Worm (Caenorhabditis elegans) whole organism, L1 larva: Measurements from ENCODE around the gene jip-1.

Source experiments
- aly-2 ChIP-seq: fragments of 150-350 bp; optimal IDR thresholded peaks from 2 replicates; lab custom pipeline; 2014; ENCODE audit warnings: missing biosample characterization, missing genetic modification characterization
- ama-1 ChIP-seq: fragments of 150-350 bp; optimal IDR thresholded peaks from 2 replicates; lab custom pipeline; 2014
- blmp-1 ChIP-seq: fragments of 150-350 bp; optimal IDR thresholded peaks from 2 replicates; lab custom pipeline; 2014; ENCODE audit warnings: missing biosample characterization, missing genetic modification characterization
- ceh-82 ChIP-seq, 3 experiments: fragments of 150-350 bp in 1 of 3; sonication (generic microtip) in 2 of 3; optimal IDR thresholded peaks; 2 replicates each; lab custom pipeline; 2014 to 2017; ENCODE audit warnings: missing biosample characterization in 3 of 3, missing genetic modification characterization in 3 of 3
- ces-1 ChIP-seq: fragments of 150-350 bp; optimal IDR thresholded peaks from 2 replicates; lab custom pipeline; 2014; ENCODE audit warnings: missing biosample characterization, missing genetic modification reagents, missing genetic modification characterization
- efl-1 ChIP-seq, 4 experiments: fragments of 150-350 bp; optimal IDR thresholded peaks in 3 of 4; peaks in 1 of 4; 1 replicate in 1 of 4; 2 replicates in 3 of 4; lab custom pipeline; 2014; ENCODE audit warnings: missing biosample characterization in 2 of 4, missing genetic modification characterization in 2 of 4, missing genetic modification reagents in 2 of 4
- egl-27 ChIP-seq, 2 experiments: fragments of 150-350 bp in 1 of 2; sonication (generic microtip); optimal IDR thresholded peaks; 3 replicates each; lab custom pipeline; 2017 to 2018; ENCODE audit warnings: missing biosample characterization in 2 of 2, missing genetic modification characterization in 2 of 2, missing genetic modification reagents in 2 of 2
- jun-1 ChIP-seq: fragments of 150-350 bp; optimal IDR thresholded peaks from 2 replicates; lab custom pipeline; 2014; ENCODE audit warnings: missing biosample characterization, missing genetic modification reagents, missing genetic modification characterization
- lin-13 ChIP-seq: fragments of 150-350 bp; optimal IDR thresholded peaks from 2 replicates; lab custom pipeline; 2014; ENCODE audit warnings: missing biosample characterization, missing genetic modification reagents, missing genetic modification characterization
- nhr-237 ChIP-seq: fragments of 150-350 bp; optimal IDR thresholded peaks from 2 replicates; lab custom pipeline; 2014; ENCODE audit warnings: missing biosample characterization, missing genetic modification characterization
- nhr-28 ChIP-seq: fragments of 150-350 bp; optimal IDR thresholded peaks from 2 replicates; lab custom pipeline; 2014; ENCODE audit warnings: missing biosample characterization, missing genetic modification characterization
- tlp-1 ChIP-seq: fragments of 150-350 bp; optimal IDR thresholded peaks from 2 replicates; lab custom pipeline; 2014; ENCODE audit warnings: missing biosample characterization, missing genetic modification characterization
- unc-62 ChIP-seq: fragments of 150-350 bp; optimal IDR thresholded peaks from 2 replicates; lab custom pipeline; 2014; ENCODE audit warnings: missing biosample characterization, missing genetic modification reagents, missing genetic modification characterization
- unc-86 ChIP-seq: sonication (generic microtip); optimal IDR thresholded peaks from 2 replicates; lab custom pipeline; 2016; ENCODE audit warnings: missing genetic modification characterization, missing compliant biosample characterization

- peak; percentile 55 for TF ChIP-seq ces-1 (GFP tag; lab: Kevin White, UChicago)
- TF ChIP-seq unc-62 (GFP tag; lab: Kevin White, UChicago): no peak
- peak; percentile 25 to 30 for TF ChIP-seq efl-1 (optimal IDR thresholded peaks at IDR 0.05; lab: Kevin White, UChicago)
- peak in 1 of 2 experiments; percentile 28 for TF ChIP-seq efl-1 (GFP tag; optimal IDR thresholded peaks at IDR 0.05 in 1 of 2; lab: Kevin White, UChicago)
- no peak for TF ChIP-seq nhr-28 (tag; lab: Kevin White, UChicago)
- TF ChIP-seq unc-86: peak; percentile 55
- no peak for TF ChIP-seq ama-1 (lab: Kevin White, UChicago)
- TF ChIP-seq tlp-1 (tag; lab: Kevin White, UChicago): no peak
- no peak for TF ChIP-seq nhr-237 (tag; lab: Kevin White, UChicago)
- no peak for TF ChIP-seq jun-1 (tag; lab: Kevin White, UChicago)
- peak in 1 of 3 experiments; percentile 50 for TF ChIP-seq ceh-82 (tag; optimal IDR thresholded peaks at IDR 0.05; lab: Kevin White, UChicago)
- no peak for TF ChIP-seq egl-27 (tag; optimal IDR thresholded peaks at IDR 0.05; lab: Kevin White, UChicago)
- TF ChIP-seq aly-2: no peak
- no peak for TF ChIP-seq lin-13 (GFP tag; lab: Kevin White, UChicago)
- no peak for TF ChIP-seq blmp-1 (tag; lab: Kevin White, UChicago)
Measured at ce11 chrII:1323190-1323651, 3.6 kb upstream of the jip-1 start.
